Worm (Caenorhabditis elegans) whole organism, L2 larva: ENCODE results near the gene ZC204.12.

Experiments
- ceh-82 ChIP-seq: fragments of 150-350 bp; optimal IDR thresholded peaks from 2 replicates; lab custom pipeline; 2014; ENCODE audit warnings: missing biosample characterization, missing genetic modification characterization
- elt-1 ChIP-seq: fragments of 150-350 bp; optimal IDR thresholded peaks from 2 replicates; lab custom pipeline; 2014; ENCODE audit warnings: missing biosample characterization, missing genetic modification characterization
- elt-3 ChIP-seq: sonication (generic microtip); optimal IDR thresholded peaks from 2 replicates; lab custom pipeline; 2017; ENCODE audit warnings: missing biosample characterization, missing genetic modification characterization
- fos-1 ChIP-seq: fragments of 150-350 bp; optimal IDR thresholded peaks from 2 replicates; lab custom pipeline; 2014; ENCODE audit warnings: missing biosample characterization, missing genetic modification characterization
- lin-39 ChIP-seq: fragments of 150-350 bp; optimal IDR thresholded peaks from 2 replicates; lab custom pipeline; 2014; ENCODE audit warnings: missing biosample characterization, missing genetic modification reagents, missing genetic modification characterization
- mdl-1 ChIP-seq, 2 experiments: fragments of 150-350 bp in 1 of 2; sonication (generic microtip) in 1 of 2; optimal IDR thresholded peaks; 2 replicates each; lab custom pipeline; 2017; ENCODE audit warnings: missing biosample characterization in 2 of 2, missing genetic modification characterization in 2 of 2
- nhr-11 ChIP-seq: fragments of 150-350 bp; optimal IDR thresholded peaks from 2 replicates; lab custom pipeline; 2014; ENCODE audit warnings: missing biosample characterization, missing genetic modification characterization
- nhr-77 ChIP-seq: fragments of 150-350 bp; optimal IDR thresholded peaks from 2 replicates; lab custom pipeline; 2014; ENCODE audit warnings: missing biosample characterization, missing genetic modification characterization
- peb-1 ChIP-seq: fragments of 150-350 bp; optimal IDR thresholded peaks from 2 replicates; lab custom pipeline; 2014; ENCODE audit warnings: missing biosample characterization, missing genetic modification characterization
- sem-4 ChIP-seq: fragments of 150-350 bp; optimal IDR thresholded peaks from 2 replicates; lab custom pipeline; 2014; ENCODE audit warnings: missing biosample characterization, missing genetic modification reagents, missing genetic modification characterization
- unc-39 ChIP-seq: fragments of 150-350 bp; optimal IDR thresholded peaks from 2 replicates; lab custom pipeline; 2014; ENCODE audit warnings: missing biosample characterization, missing genetic modification characterization
- unc-62 ChIP-seq: fragments of 150-350 bp; optimal IDR thresholded peaks from 2 replicates; lab custom pipeline; 2014; ENCODE audit warnings: missing biosample characterization, missing genetic modification reagents, missing genetic modification characterization
- ztf-11 ChIP-seq: sonication (generic microtip); optimal IDR thresholded peaks from 2 replicates; lab custom pipeline; 2017; ENCODE audit warnings: missing biosample characterization, missing genetic modification characterization
- ztf-4 ChIP-seq: fragments of 150-350 bp; optimal IDR thresholded peaks from 2 replicates; lab custom pipeline; 2014; ENCODE audit warnings: missing biosample characterization, missing genetic modification characterization

DNA sequence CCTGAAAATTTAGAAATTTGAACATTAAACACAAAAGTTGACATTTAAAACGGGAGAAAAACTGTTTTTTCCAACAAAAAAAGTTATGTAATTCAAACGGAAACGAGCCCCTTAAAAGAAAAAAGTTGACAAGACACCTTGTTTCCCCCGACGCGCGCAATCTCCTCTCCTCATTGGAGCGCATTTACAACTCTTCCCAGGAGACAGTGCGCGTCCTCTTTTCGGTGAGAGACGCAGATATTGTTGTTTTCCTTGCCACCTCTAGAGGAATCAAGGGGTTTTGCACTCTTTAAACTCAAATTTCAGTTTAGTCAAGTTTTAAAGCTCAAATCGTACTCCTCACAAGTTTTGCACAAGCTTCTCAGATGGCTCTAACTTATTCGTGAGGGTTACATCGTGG lies 38.8 kb upstream of the ZC204.12 start, which contains the start of gene F58E1.13:
- TF ChIP-seq elt-3 (tag; lab: Kevin White, UChicago) = no peak
- TF ChIP-seq ceh-82 (tag; lab: Kevin White, UChicago) = no peak
- TF ChIP-seq sem-4 (tag; lab: Kevin White, UChicago) = no peak
- TF ChIP-seq unc-62 (GFP tag; lab: Kevin White, UChicago) = no peak
- no peak for TF ChIP-seq mdl-1 (tag; optimal IDR thresholded peaks at IDR 0.05; lab: Kevin White, UChicago)
- TF ChIP-seq nhr-11 (tag; lab: Kevin White, UChicago) = no peak
- no peak for TF ChIP-seq unc-39
- TF ChIP-seq ztf-11 = no peak
- TF ChIP-seq elt-1 (tag; lab: Kevin White, UChicago) = no peak
- TF ChIP-seq nhr-77 = no peak
- TF ChIP-seq ztf-4 (tag; lab: Kevin White, UChicago) = no peak
- no peak for TF ChIP-seq lin-39
- TF ChIP-seq fos-1 = no peak
- no peak for TF ChIP-seq peb-1
